Worm (Caenorhabditis elegans) whole organism, midembryonic: Measurements from ENCODE around the gene vhp-1.

ENCODE experiments used
- T22C8.4 ChIP-seq: fragments of 200-800 bp; sonication (Bioruptor generic); IDR thresholded peaks from 2 replicates; pipeline ENCODE4 v1.3.6; 2022; ENCODE audit warnings: missing genetic modification characterization, missing compliant biosample characterization
- cog-1 ChIP-seq: sonication (generic microtip); optimal IDR thresholded peaks from 2 replicates; lab custom pipeline; 2016; ENCODE audit warnings: missing genetic modification characterization, missing compliant biosample characterization
- flt-1 ChIP-seq: fragments of 200-800 bp; sonication (Bioruptor generic); IDR thresholded peaks from 2 replicates; pipeline ENCODE4 v1.3.6; 2022; ENCODE audit warnings: missing genetic modification characterization, missing compliant biosample characterization
- klf-2 ChIP-seq: fragments of 200-800 bp; sonication (Bioruptor generic); conservative IDR thresholded peaks from 2 replicates; pipeline ENCODE4 v1.3.6; 2022; ENCODE audit warnings: missing genetic modification reagents, missing genetic modification characterization, missing compliant biosample characterization
- med-1 ChIP-seq: sonication (generic microtip); optimal IDR thresholded peaks from 2 replicates; lab custom pipeline; 2017; ENCODE audit warnings: missing genetic modification characterization, mild to moderate bottlenecking, missing compliant biosample characterization, antibody characterized with exemption, missing genetic modification reagents; ENCODE audit not compliant: insufficient read depth
- ref-1 ChIP-seq: fragments of 200-800 bp; sonication (Bioruptor generic); conservative IDR thresholded peaks from 2 replicates; pipeline ENCODE4 v1.3.6; 2022; ENCODE audit warnings: missing genetic modification reagents, missing genetic modification characterization, missing compliant biosample characterization
- tab-1 ChIP-seq: fragments of 200-800 bp; sonication (Bioruptor generic); IDR thresholded peaks from 2 replicates; pipeline ENCODE4 v1.3.6; 2022; ENCODE audit warnings: missing genetic modification characterization, missing compliant biosample characterization
- ztf-23 ChIP-seq: fragments of 200-800 bp; sonication (Bioruptor generic); IDR thresholded peaks from 2 replicates; pipeline ENCODE4 v1.3.6; 2022; ENCODE audit warnings: missing genetic modification reagents, missing genetic modification characterization, missing compliant biosample characterization
- ztf-29 ChIP-seq: fragments of 200-800 bp; sonication (Bioruptor generic); IDR thresholded peaks from 2 replicates; pipeline ENCODE4 v1.3.6; 2022; ENCODE audit warnings: missing genetic modification reagents, missing genetic modification characterization, missing compliant biosample characterization

Gene vhp-1

DNA sequence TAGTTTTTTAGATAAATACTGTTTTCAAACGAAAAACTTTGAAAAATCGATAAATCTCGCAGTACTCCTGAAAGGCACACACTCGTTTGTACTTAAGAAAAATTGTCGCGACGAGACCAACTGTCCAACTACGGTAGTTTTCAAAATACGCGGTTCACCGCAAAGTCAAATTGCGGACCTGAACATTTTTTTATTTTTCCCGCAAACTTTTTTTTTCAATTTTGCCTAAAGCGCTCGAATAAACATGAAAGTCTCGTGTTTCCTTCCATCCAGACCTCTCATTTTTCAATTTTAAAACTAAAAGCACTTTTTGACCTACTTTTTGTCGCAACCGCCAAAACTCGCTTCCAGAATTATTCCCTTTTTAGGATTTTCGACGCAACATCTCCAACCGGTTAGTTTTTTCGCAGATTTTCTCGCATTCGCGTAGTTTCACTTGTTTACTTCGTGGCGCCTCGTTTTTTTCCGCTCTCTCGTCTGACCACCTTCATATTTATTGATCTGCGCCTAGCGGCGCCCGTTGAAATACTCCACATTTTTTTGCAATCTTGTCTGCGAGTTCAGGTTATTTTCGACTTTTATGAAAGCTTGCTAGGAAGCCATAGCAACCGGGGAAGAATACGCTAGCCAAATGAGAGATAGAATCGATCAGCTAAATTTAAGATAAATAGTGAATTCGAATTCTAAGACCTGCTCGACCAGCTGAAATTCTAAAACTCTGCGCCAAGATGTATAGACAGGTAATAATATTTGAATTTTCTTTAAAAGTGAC is 54.6 kb downstream of the vhp-1 start, which contains the start of gene prdx-2:
prdx-2 (plus strand) TSS at position 729 of the 772 bp plus-strand sequence.
- no peak for TF ChIP-seq ztf-29 (GFP tag; lab: Robert Waterston, UW)
- TF ChIP-seq T22C8.4 (GFP tag; lab: Robert Waterston, UW) = no peak
- no peak for TF ChIP-seq flt-1 (GFP tag; lab: Robert Waterston, UW)

DNA sequence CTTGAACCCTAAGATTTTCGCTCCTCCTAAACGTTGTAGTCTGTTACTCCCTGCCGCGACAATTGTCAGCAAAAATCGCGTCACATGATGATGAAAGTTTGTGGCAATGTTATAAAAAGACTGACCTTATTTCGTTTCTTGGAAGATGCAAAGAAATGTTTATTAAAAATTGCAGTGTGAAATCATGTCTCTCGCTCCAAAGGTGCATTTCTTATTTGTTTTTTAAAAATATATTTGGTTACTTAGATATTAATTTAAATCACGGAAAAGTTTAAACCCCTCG is 55.1 kb downstream of the vhp-1 start:
- no peak for TF ChIP-seq ztf-23 (GFP tag; lab: Robert Waterston, UW)
- TF ChIP-seq flt-1 (GFP tag; lab: Robert Waterston, UW) = no peak
- TF ChIP-seq med-1 = no peak
- no peak for TF ChIP-seq T22C8.4 (GFP tag; lab: Robert Waterston, UW)
- no peak for TF ChIP-seq ztf-29 (GFP tag; lab: Robert Waterston, UW)
- no peak for TF ChIP-seq tab-1 (GFP tag; lab: Robert Waterston, UW)
- TF ChIP-seq ref-1 = no peak

DNA sequence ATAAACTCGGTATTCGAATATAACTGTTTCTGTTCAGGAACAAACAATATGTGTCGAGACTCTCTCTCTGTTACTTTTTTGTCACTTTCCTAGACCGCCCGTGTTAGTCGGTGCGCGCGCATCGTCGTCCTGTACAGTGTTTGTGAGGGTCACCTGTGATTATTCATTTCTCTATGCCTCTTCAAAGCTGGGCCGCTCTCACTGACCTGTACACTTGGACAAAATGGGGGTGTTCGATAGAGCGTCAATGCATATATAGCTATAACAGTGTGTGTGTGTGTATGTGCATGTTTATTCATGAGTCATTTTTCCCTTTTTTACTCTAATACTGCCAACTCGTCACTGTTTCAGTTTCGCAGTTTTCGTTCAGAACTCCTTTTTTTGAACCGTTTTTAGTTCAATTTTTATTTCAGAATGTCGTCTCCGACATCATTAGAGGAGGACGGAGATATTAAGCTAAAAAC is 56.6 kb downstream of the vhp-1 start, which contains the start of gene pkc-3:
pkc-3 (plus strand) TSS at position 414 of the 464 bp plus-strand sequence.
- TF ChIP-seq flt-1 (GFP tag; lab: Robert Waterston, UW) = peak; percentile 64; the same call in 1 of the 2 replicates
- no peak for TF ChIP-seq ref-1

DNA sequence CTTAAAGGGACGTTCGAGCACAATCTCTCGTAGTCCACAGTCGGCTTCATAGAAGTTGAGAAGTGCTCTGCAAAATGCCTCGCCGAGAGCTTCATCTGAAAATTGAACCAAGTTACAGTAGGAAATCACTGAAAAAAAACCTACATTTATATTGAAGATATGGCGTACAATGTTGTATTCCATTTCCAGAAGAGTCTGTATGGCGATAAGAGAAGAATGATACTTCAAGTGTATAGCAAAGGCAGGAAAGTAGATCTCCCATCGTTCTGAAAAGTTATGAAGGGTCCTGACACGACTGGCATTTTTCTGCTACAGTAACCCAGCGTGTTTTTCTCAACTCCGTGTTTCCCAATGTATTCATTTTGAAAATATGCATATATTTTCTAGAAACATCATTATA is 61.2 kb downstream of the vhp-1 start:
- no peak for TF ChIP-seq ztf-23 (GFP tag; lab: Robert Waterston, UW)
- no peak for TF ChIP-seq med-1
- no peak for TF ChIP-seq klf-2 (GFP tag; lab: Robert Waterston, UW)
- no peak for TF ChIP-seq T22C8.4 (GFP tag; lab: Robert Waterston, UW)
- TF ChIP-seq ztf-29 (GFP tag; lab: Robert Waterston, UW) = no peak
- no peak for TF ChIP-seq ref-1
- no peak for TF ChIP-seq cog-1
- no peak for TF ChIP-seq flt-1 (GFP tag; lab: Robert Waterston, UW)
- no peak for TF ChIP-seq tab-1 (GFP tag; lab: Robert Waterston, UW)

DNA sequence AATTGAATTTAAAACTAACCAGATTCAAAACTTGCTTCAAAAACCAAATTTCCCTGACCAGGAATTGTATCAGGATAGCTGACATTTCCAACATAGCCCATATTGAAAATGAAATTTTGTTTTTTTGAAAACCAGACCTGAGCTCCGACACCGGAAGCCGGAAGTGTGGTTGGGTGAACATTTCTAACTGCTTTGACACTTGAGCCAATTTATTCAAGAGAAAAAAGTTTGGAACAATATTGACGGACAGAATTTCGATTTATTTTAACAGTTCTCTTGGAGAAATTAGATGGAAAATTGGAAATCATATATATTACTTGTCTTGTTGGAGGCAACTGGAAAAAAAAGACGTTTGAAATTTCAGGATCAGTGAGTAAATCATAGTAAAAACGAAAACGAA is 64.1 kb downstream of the vhp-1 start, which contains the start of gene ccpp-6:
ccpp-6 (minus strand) TSS at position 101 of the 400 bp plus-strand sequence.
- TF ChIP-seq med-1 = no peak
- no peak for TF ChIP-seq ztf-29 (GFP tag; lab: Robert Waterston, UW)
- TF ChIP-seq klf-2 (GFP tag; lab: Robert Waterston, UW) = no peak
- no peak for TF ChIP-seq tab-1 (GFP tag; lab: Robert Waterston, UW)
- TF ChIP-seq ztf-23 (GFP tag; lab: Robert Waterston, UW) = no peak
- TF ChIP-seq T22C8.4 (GFP tag; lab: Robert Waterston, UW) = no peak
- no peak for TF ChIP-seq cog-1
- TF ChIP-seq ref-1 = no peak
- TF ChIP-seq flt-1 (GFP tag; lab: Robert Waterston, UW) = no peak

DNA sequence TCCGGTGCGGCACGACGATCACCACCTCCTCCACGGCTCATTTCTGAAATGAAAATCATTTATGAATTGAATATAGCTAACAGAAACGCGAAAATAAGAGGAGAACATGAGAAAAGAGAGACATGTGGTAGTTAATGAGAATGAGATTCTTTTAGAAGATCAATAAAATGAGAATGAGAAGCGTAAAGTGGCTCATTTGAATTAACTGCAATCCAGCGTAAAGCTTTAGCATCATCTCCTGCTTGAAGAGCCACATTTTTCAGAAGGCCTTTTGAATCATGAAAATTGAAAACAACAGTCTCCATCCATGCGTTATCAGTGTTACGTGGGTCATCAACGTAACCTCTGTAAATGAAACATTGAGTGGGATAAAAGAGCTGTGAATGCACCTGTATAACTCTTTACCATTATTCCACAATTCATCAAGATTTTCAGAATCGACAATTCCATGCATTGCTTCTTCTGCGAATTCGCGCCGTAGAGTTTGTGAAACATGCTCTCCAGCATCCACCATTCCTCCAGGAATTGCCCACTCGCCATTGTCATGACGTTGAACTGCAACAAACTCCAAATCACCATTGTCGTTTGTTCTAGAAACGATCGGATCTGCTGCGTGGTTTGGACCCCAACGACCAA is 65.8 kb downstream of the vhp-1 start, which contains the start of gene rsp-4:
rsp-4 (minus strand) TSS at position 51 of the 636 bp plus-strand sequence.
- TF ChIP-seq ztf-23 (GFP tag; lab: Robert Waterston, UW) (no peak), klf-2 (GFP tag; lab: Robert Waterston, UW) (no peak), med-1 (no peak), cog-1 (no peak), T22C8.4 (GFP tag; lab: Robert Waterston, UW) (no peak), ztf-29 (GFP tag; lab: Robert Waterston, UW) (no peak), tab-1 (GFP tag; lab: Robert Waterston, UW) (no peak), flt-1 (GFP tag; lab: Robert Waterston, UW) (no peak), ref-1 (no peak)

DNA sequence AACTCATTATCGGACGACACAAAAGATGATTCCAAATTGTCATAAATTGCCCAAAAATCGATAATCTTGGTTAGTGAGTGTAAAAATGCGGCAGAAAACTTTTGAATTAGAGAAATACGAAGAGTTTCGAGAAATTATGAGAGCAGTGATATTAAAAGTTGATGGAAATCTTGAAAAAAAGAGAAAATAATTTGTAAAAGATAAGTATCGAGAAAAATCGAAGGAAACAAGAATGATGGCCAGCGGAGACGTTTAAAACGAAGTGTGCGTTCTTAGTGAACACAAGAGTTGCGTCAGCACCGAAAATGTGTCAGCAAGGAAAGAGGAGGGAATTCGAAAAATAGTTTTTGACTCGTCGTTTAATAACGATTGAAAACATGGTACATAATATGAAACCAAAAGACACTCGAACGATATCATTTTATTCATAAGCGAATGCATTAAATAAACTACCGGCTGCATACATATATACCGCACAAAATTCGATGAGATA is 66.8 kb downstream of the vhp-1 start, which contains the start of gene ndx-6:
ndx-6 (minus strand) TSS at position 51 of the 493 bp plus-strand sequence.
- no peak for TF ChIP-seq ztf-29 (GFP tag; lab: Robert Waterston, UW)
- TF ChIP-seq klf-2 (GFP tag; lab: Robert Waterston, UW) = no peak
- TF ChIP-seq T22C8.4 (GFP tag; lab: Robert Waterston, UW) = 0 out of 2 replicates have a peak, but pooled peaks have one; percentile 10
- peak; percentile 83 for TF ChIP-seq flt-1 (GFP tag; lab: Robert Waterston, UW)
- TF ChIP-seq tab-1 (GFP tag; lab: Robert Waterston, UW) = 0 out of 2 replicates have a peak, but pooled peaks have one; percentile 39
- peak; percentile 46 for TF ChIP-seq cog-1
- peak; percentile 73 for TF ChIP-seq ztf-23 (GFP tag; lab: Robert Waterston, UW)
